Worm (Caenorhabditis elegans) whole organism, L3 larva: ENCODE results near the gene snb-7.

ENCODE experiments used
- ZK546.5 ChIP-seq: sonication (generic microtip); optimal IDR thresholded peaks from 2 replicates; lab custom pipeline; 2017; ENCODE audit warnings: missing biosample characterization, missing genetic modification characterization
- aly-2 ChIP-seq: fragments of 150-350 bp; optimal IDR thresholded peaks from 2 replicates; lab custom pipeline; 2014; ENCODE audit warnings: missing biosample characterization, missing genetic modification characterization
- elt-1 ChIP-seq: fragments of 150-350 bp; optimal IDR thresholded peaks from 2 replicates; lab custom pipeline; 2014; ENCODE audit warnings: missing biosample characterization, missing genetic modification characterization
- elt-3 ChIP-seq, 3 experiments: fragments of 150-350 bp in 1 of 3; sonication (generic microtip) in 2 of 3; optimal IDR thresholded peaks; 2 replicates in 2 of 3; 4 replicates in 1 of 3; lab custom pipeline; 2014 to 2017; ENCODE audit warnings: missing biosample characterization in 3 of 3, missing genetic modification characterization in 3 of 3
- jun-1 ChIP-seq: fragments of 150-350 bp; optimal IDR thresholded peaks from 2 replicates; lab custom pipeline; 2014; ENCODE audit warnings: missing biosample characterization, missing genetic modification reagents, missing genetic modification characterization
- nhr-11 ChIP-seq: fragments of 150-350 bp; optimal IDR thresholded peaks from 2 replicates; lab custom pipeline; 2014; ENCODE audit warnings: missing biosample characterization, missing genetic modification characterization
- nhr-23 ChIP-seq: fragments of 150-350 bp; optimal IDR thresholded peaks from 2 replicates; lab custom pipeline; 2014; ENCODE audit warnings: missing biosample characterization, missing genetic modification reagents, missing genetic modification characterization
- nhr-28 ChIP-seq: fragments of 150-350 bp; optimal IDR thresholded peaks from 2 replicates; lab custom pipeline; 2014; ENCODE audit warnings: missing biosample characterization, missing genetic modification characterization
- unc-39 ChIP-seq: sonication (generic microtip); optimal IDR thresholded peaks from 4 replicates; lab custom pipeline; 2017; ENCODE audit warnings: missing biosample characterization, missing genetic modification characterization
- unc-62 ChIP-seq: fragments of 150-350 bp; sonication (generic microtip); optimal IDR thresholded peaks from 4 replicates; lab custom pipeline; 2014; ENCODE audit warnings: missing biosample characterization, missing genetic modification reagents, missing genetic modification characterization

DNA sequence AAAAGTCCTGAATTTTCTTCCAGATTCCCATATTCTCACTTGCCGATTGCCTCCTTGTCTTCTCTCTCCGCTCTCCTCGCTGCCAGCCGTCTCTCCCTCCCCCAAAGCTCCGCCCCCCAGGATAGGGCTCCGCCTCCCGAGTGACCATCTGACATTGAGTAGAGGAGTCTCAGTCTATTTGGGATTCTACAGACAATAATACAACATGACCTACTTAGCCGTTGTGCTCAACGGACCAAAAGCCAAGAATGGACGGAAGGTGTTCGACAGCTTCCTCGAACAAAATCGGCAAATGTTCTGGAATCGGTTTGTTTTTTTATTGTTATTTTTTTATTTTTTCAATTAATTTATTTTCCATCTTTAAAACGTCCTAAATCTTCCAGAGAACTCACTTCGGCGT lies 18.7 kb upstream of the snb-7 start, which contains the start of gene ham-1:
- TF ChIP-seq nhr-28 (tag; lab: Kevin White, UChicago) (no peak), nhr-23 (tag; lab: Kevin White, UChicago) (no peak), jun-1 (tag; lab: Kevin White, UChicago) (no peak), elt-3 (tag; optimal IDR thresholded peaks at IDR 0.05; lab: Kevin White, UChicago) (no peak), unc-62 (GFP tag; lab: Kevin White, UChicago) (no peak), nhr-11 (no peak), ZK546.5 (tag; lab: Kevin White, UChicago) (no peak), unc-39 (no peak), elt-1 (tag; lab: Kevin White, UChicago) (no peak), aly-2 (tag; lab: Kevin White, UChicago) (no peak)
